Worm (Caenorhabditis elegans): ENCODE data around the gene vps-22.

Gene vps-22

ce11 chrIII:4939267-4939666, 23.0 kb downstream of the vps-22 start, which contains the start of gene rpb-2:
Gene rpb-2 (plus strand): TSS chrIII:4939567.
- no peak for TF ChIP-seq ceh-39 (tag; optimal IDR thresholded peaks at IDR 0.05)
- TF ChIP-seq sem-2 (GFP tag; optimal IDR thresholded peaks at IDR 0.05) = no peak
- TF ChIP-seq nhr-28 (tag; optimal IDR thresholded peaks at IDR 0.05) = no peak
- no peak for TF ChIP-seq bed-3 (GFP tag; optimal IDR thresholded peaks at IDR 0.05)
- no peak for TF ChIP-seq ceh-83 (GFP tag; optimal IDR thresholded peaks at IDR 0.05)
- TF ChIP-seq unc-39 (tag; optimal IDR thresholded peaks at IDR 0.05) = no peak
- TF ChIP-seq ham-2 (GFP tag; optimal IDR thresholded peaks at IDR 0.05) = no peak
- no peak for TF ChIP-seq drap-1 (GFP tag; optimal IDR thresholded peaks at IDR 0.05)
- TF ChIP-seq unc-62 (GFP tag; optimal IDR thresholded peaks at IDR 0.05) = no peak
- TF ChIP-seq elt-3 (tag; optimal IDR thresholded peaks at IDR 0.05) = no peak
- TF ChIP-seq hlh-1 (tag; optimal IDR thresholded peaks at IDR 0.05) = no peak

ce11 chrIII:4937022-4937421, 25.3 kb downstream of the vps-22 start, which contains the start of gene fsn-1:
Gene fsn-1 (plus strand): TSS chrIII:4937322.
- no peak for TF ChIP-seq sptf-1 (tag; optimal IDR thresholded peaks at IDR 0.05)
- no peak for TF ChIP-seq nhr-76 (tag; optimal IDR thresholded peaks at IDR 0.05)
- TF ChIP-seq sem-2 (GFP tag; optimal IDR thresholded peaks at IDR 0.05) = no peak
- no peak for TF ChIP-seq zip-8 (tag; optimal IDR thresholded peaks at IDR 0.05)
- no peak for TF ChIP-seq hlh-1 (tag; optimal IDR thresholded peaks at IDR 0.05)
- TF ChIP-seq nhr-2 (tag; optimal IDR thresholded peaks at IDR 0.05) = no peak
- no peak for TF ChIP-seq nhr-237 (tag; optimal IDR thresholded peaks at IDR 0.05)
- TF ChIP-seq unc-120 (tag; optimal IDR thresholded peaks at IDR 0.05; ENCODE audit: poor library complexity, severe bottlenecking) = no peak
- TF ChIP-seq tbx-8 (GFP tag; optimal IDR thresholded peaks at IDR 0.05) = no peak
- TF ChIP-seq nhr-28 (tag; optimal IDR thresholded peaks at IDR 0.05) = no peak
- TF ChIP-seq mep-1 (tag; optimal IDR thresholded peaks at IDR 0.05) = no peak

ce11 chrIII:4934896-4935628, 27.2 kb downstream of the vps-22 start, which contains the start of gene mrps-18C:
Gene mrps-18C (plus strand): TSS chrIII:4935578.
- TF ChIP-seq ceh-43 (GFP tag; optimal IDR thresholded peaks at IDR 0.05) (no peak), mep-1 (tag; optimal IDR thresholded peaks at IDR 0.05) (no peak), unc-39 (tag; optimal IDR thresholded peaks at IDR 0.05) (no peak), lin-32 (GFP tag; optimal IDR thresholded peaks at IDR 0.05) (no peak)

ce11 chrIII:4932203-4932699, 30.0 kb downstream of the vps-22 start, which contains the start of the genes C26E6.12 and eri-9:
Gene C26E6.12 (minus strand): TSS chrIII:4932253.
Gene eri-9 (plus strand): TSS chrIII:4932450.
- TF ChIP-seq elt-3 (tag; optimal IDR thresholded peaks at IDR 0.05) (no peak), unc-120 (tag; optimal IDR thresholded peaks at IDR 0.05; ENCODE audit: poor library complexity, severe bottlenecking) (no peak), ceh-83 (GFP tag; optimal IDR thresholded peaks at IDR 0.05) (no peak), nhr-76 (tag; optimal IDR thresholded peaks at IDR 0.05) (no peak), ces-1 (GFP tag; optimal IDR thresholded peaks at IDR 0.05) (no peak), cnd-1 (tag; optimal IDR thresholded peaks at IDR 0.05) (no peak), sptf-1 (tag; optimal IDR thresholded peaks at IDR 0.05) (no peak), zip-8 (tag; optimal IDR thresholded peaks at IDR 0.05) (no peak), ceh-43 (GFP tag; optimal IDR thresholded peaks at IDR 0.05) (no peak), ztf-11 (tag; optimal IDR thresholded peaks at IDR 0.05) (no peak), tbx-8 (GFP tag; optimal IDR thresholded peaks at IDR 0.05) (no peak), drap-1 (GFP tag; optimal IDR thresholded peaks at IDR 0.05) (no peak), mls-2 (tag; optimal IDR thresholded peaks at IDR 0.05) (no peak), bed-3 (GFP tag; optimal IDR thresholded peaks at IDR 0.05) (no peak), sem-2 (GFP tag; optimal IDR thresholded peaks at IDR 0.05) (no peak), mep-1 (tag; optimal IDR thresholded peaks at IDR 0.05) (no peak), M03D4.4 (tag; optimal IDR thresholded peaks at IDR 0.05) (no peak)

- TF ChIP-seq nhr-76 (tag; optimal IDR thresholded peaks at IDR 0.05) (no peak), ham-2 (GFP tag; optimal IDR thresholded peaks at IDR 0.05) (no peak), ceh-43 (GFP tag; optimal IDR thresholded peaks at IDR 0.05) (no peak), lin-13 (tag; optimal IDR thresholded peaks at IDR 0.05) (no peak), pha-4 (tag; optimal IDR thresholded peaks at IDR 0.05) (peak; percentile 9), ces-1 (GFP tag; optimal IDR thresholded peaks at IDR 0.05) (peak; percentile 21), ceh-39 (tag; optimal IDR thresholded peaks at IDR 0.05) (no peak), elt-1 (tag; optimal IDR thresholded peaks at IDR 0.05; ENCODE audit: borderline replicate concordance, insufficient read depth) (no peak), drap-1 (GFP tag; optimal IDR thresholded peaks at IDR 0.05) (no peak), bed-3 (GFP tag; optimal IDR thresholded peaks at IDR 0.05) (no peak), nhr-12 (tag; optimal IDR thresholded peaks at IDR 0.05) (no peak), zip-8 (tag; optimal IDR thresholded peaks at IDR 0.05) (no peak), unc-62 (GFP tag; optimal IDR thresholded peaks at IDR 0.05) (no peak), sptf-1 (tag; optimal IDR thresholded peaks at IDR 0.05) (peak; percentile 66), lsy-2 (tag; optimal IDR thresholded peaks at IDR 0.05) (peak; percentile 15)
Observed at ce11 chrIII:4930154-4930679, 32.1 kb downstream of the vps-22 start, which contains the start of gene set-2. Gene set-2 (minus strand): TSS chrIII:4930204.

Measured in whole organism, mixed stage, embryonic.